Fruit fly (Drosophila melanogaster) whole organism, embryonic: Measurements from ENCODE around the gene dsx-c73A.
A peak's percentile ranks its signal among the peaks of the same experiment; 100 is the strongest.

ENCODE experiments used
- Asciz ChIP-seq: fragments of 200-800 bp; sonication (Bioruptor generic); optimal IDR thresholded peaks from 2 replicates; lab custom pipeline; 2017; ENCODE audit warnings: missing biosample characterization, mild to moderate bottlenecking, missing genetic modification characterization, missing genetic modification reagents
- BtbVII ChIP-seq: fragments of 200-800 bp; sonication (Bioruptor generic); optimal IDR thresholded peaks from 3 replicates; lab custom pipeline; 2017; ENCODE audit warnings: missing biosample characterization, mild to moderate bottlenecking, missing genetic modification characterization
- CG10431 ChIP-seq: fragments of 200-800 bp; sonication (Bioruptor generic); optimal IDR thresholded peaks from 3 replicates; lab custom pipeline; 2018; ENCODE audit warnings: missing biosample characterization, mild to moderate bottlenecking, missing genetic modification characterization
- CG10979 ChIP-seq: fragments of 200-800 bp; sonication (Bioruptor generic); optimal IDR thresholded peaks from 2 replicates; lab custom pipeline; 2018; ENCODE audit warnings: missing biosample characterization, mild to moderate bottlenecking, missing genetic modification characterization, moderate library complexity
- CG11560 ChIP-seq: fragments of 200-800 bp; sonication (Bioruptor generic); IDR thresholded peaks from 3 replicates; pipeline ENCODE4 v1.3.6; 2022; ENCODE audit warnings: missing biosample characterization, missing genetic modification characterization
- CG12219 ChIP-seq: fragments of 200-800 bp; sonication (Bioruptor generic); optimal IDR thresholded peaks from 3 replicates; lab custom pipeline; 2018; ENCODE audit warnings: missing biosample characterization, mild to moderate bottlenecking, missing genetic modification characterization
- CG13775 ChIP-seq: fragments of 200-800 bp; sonication (Bioruptor generic); optimal IDR thresholded peaks from 3 replicates; lab custom pipeline; 2017; ENCODE audit warnings: missing biosample characterization, mild to moderate bottlenecking, missing genetic modification characterization
- CG15011 ChIP-seq: fragments of 200-800 bp; sonication (Bioruptor generic); optimal IDR thresholded peaks from 3 replicates; lab custom pipeline; 2018; ENCODE audit warnings: missing biosample characterization, mild to moderate bottlenecking, missing genetic modification characterization
- CG16815 ChIP-seq: fragments of 200-800 bp; sonication (Bioruptor generic); optimal IDR thresholded peaks from 3 replicates; lab custom pipeline; 2017; ENCODE audit warnings: missing biosample characterization, mild to moderate bottlenecking, missing genetic modification characterization
- CG2116 ChIP-seq: fragments of 200-800 bp; sonication (Bioruptor generic); optimal IDR thresholded peaks from 3 replicates; lab custom pipeline; 2018; ENCODE audit warnings: missing biosample characterization, mild to moderate bottlenecking, missing genetic modification characterization
- CG2129 ChIP-seq: fragments of 200-800 bp; sonication (Bioruptor generic); IDR thresholded peaks from 2 replicates; pipeline ENCODE4 v1.3.6; 2022; ENCODE audit warnings: missing biosample characterization, missing genetic modification characterization; ENCODE audit not compliant: partially characterized antibody
- CG2712 ChIP-seq: fragments of 200-800 bp; optimal IDR thresholded peaks from 3 replicates; lab custom pipeline; 2019; ENCODE audit warnings: missing biosample characterization, mild to moderate bottlenecking, missing genetic modification characterization, moderate library complexity
- CG32767 ChIP-seq: fragments of 200-800 bp; sonication (Bioruptor generic); IDR thresholded peaks from 2 replicates; pipeline ENCODE4 v1.3.6; 2022; ENCODE audit warnings: missing biosample characterization, missing genetic modification characterization
- CG3995 ChIP-seq: fragments of 200-800 bp; sonication (Bioruptor generic); optimal IDR thresholded peaks from 3 replicates; lab custom pipeline; 2016; ENCODE audit warnings: missing biosample characterization, missing genetic modification characterization
- CG6765 ChIP-seq: fragments of 200-800 bp; sonication (Bioruptor generic); optimal IDR thresholded peaks from 3 replicates; lab custom pipeline; 2017; ENCODE audit warnings: missing biosample characterization, mild to moderate bottlenecking, missing genetic modification characterization
- CG7786 ChIP-seq: fragments of 200-800 bp; sonication (Bioruptor generic); optimal IDR thresholded peaks from 2 replicates; lab custom pipeline; 2016; ENCODE audit warnings: missing biosample characterization, missing genetic modification characterization
- CG9797 ChIP-seq: fragments of 200-800 bp; sonication (Bioruptor generic); optimal IDR thresholded peaks from 3 replicates; lab custom pipeline; 2018; ENCODE audit warnings: missing biosample characterization, mild to moderate bottlenecking, missing genetic modification characterization
- Dfd ChIP-seq, 2 experiments: fragments of >200 bp; optimal IDR thresholded peaks; 2 replicates each; lab custom pipeline; 2017; ENCODE audit warnings: missing biosample characterization in 2 of 2, missing genetic modification characterization in 2 of 2
- Dp ChIP-seq: fragments of 200-800 bp; sonication (Bioruptor generic); optimal IDR thresholded peaks from 2 replicates; lab custom pipeline; 2018; ENCODE audit warnings: missing biosample characterization, mild to moderate bottlenecking, missing genetic modification characterization, moderate library complexity
- Drgx ChIP-seq: fragments of 200-800 bp; sonication (Bioruptor generic); IDR thresholded peaks from 2 replicates; pipeline ENCODE4 v1.3.6; 2022; ENCODE audit warnings: missing biosample characterization, missing genetic modification characterization
- H15 ChIP-seq: fragments of 200-800 bp; sonication (Bioruptor generic); IDR thresholded peaks from 3 replicates; pipeline ENCODE4 v1.3.6; 2022; ENCODE audit warnings: missing biosample characterization, missing genetic modification characterization
- Jarid2 ChIP-seq: fragments of 200-800 bp; sonication (Bioruptor generic); optimal IDR thresholded peaks from 3 replicates; lab custom pipeline; 2017; ENCODE audit warnings: mild to moderate bottlenecking, missing biosample characterization, missing genetic modification reagents, missing genetic modification characterization
- MTF-1 ChIP-seq: fragments of 200-800 bp; sonication (Bioruptor generic); optimal IDR thresholded peaks from 2 replicates; lab custom pipeline; 2018; ENCODE audit warnings: missing biosample characterization, mild to moderate bottlenecking, missing genetic modification characterization, borderline replicate concordance
- Nf-YB ChIP-seq: fragments of 200-800 bp; sonication (Bioruptor generic); optimal IDR thresholded peaks from 3 replicates; lab custom pipeline; 2019; ENCODE audit warnings: missing biosample characterization, mild to moderate bottlenecking, missing genetic modification characterization, moderate library complexity
- Ravus ChIP-seq: fragments of 200-800 bp; sonication (Bioruptor generic); IDR thresholded peaks from 2 replicates; pipeline ENCODE4 v1.3.6; 2022; ENCODE audit warnings: missing biosample characterization, missing genetic modification characterization
- amos ChIP-seq: fragments of 200-800 bp; sonication (Bioruptor generic); IDR thresholded peaks from 2 replicates; pipeline ENCODE4 v1.3.6; 2022; ENCODE audit warnings: missing biosample characterization, missing genetic modification characterization; ENCODE audit not compliant: partially characterized antibody
- aop ChIP-seq: fragments of 200-800 bp; sonication (Bioruptor generic); IDR thresholded peaks from 2 replicates; pipeline ENCODE4 v1.3.6; 2022; ENCODE audit warnings: missing biosample characterization, missing genetic modification characterization
- bowl ChIP-seq: fragments of 200-800 bp; sonication (Bioruptor generic); IDR thresholded peaks from 2 replicates; pipeline ENCODE4 v1.3.6; 2022; ENCODE audit warnings: missing biosample characterization, missing genetic modification characterization
- cato ChIP-seq: fragments of 200-800 bp; sonication (Bioruptor generic); optimal IDR thresholded peaks from 2 replicates; lab custom pipeline; 2016; ENCODE audit warnings: missing biosample characterization, missing genetic modification characterization, borderline replicate concordance
- chm ChIP-seq: fragments of 200-800 bp; sonication (Bioruptor generic); IDR thresholded peaks from 2 replicates; pipeline ENCODE4 v1.3.6; 2022; ENCODE audit warnings: missing biosample characterization, missing genetic modification characterization
- chn ChIP-seq: fragments of 200-800 bp; sonication (Bioruptor generic); optimal IDR thresholded peaks from 2 replicates; lab custom pipeline; 2016; ENCODE audit warnings: missing biosample characterization, missing genetic modification characterization
- exex ChIP-seq: fragments of 200-800 bp; sonication (Bioruptor generic); optimal IDR thresholded peaks from 4 replicates; lab custom pipeline; 2018; ENCODE audit warnings: missing biosample characterization, mild to moderate bottlenecking, missing genetic modification characterization, moderate library complexity
- gcm2 ChIP-seq: fragments of 200-800 bp; sonication (Bioruptor generic); optimal IDR thresholded peaks from 2 replicates; lab custom pipeline; 2016; ENCODE audit warnings: missing biosample characterization, missing genetic modification characterization
- gem ChIP-seq: fragments of 200-800 bp; sonication (Bioruptor generic); optimal IDR thresholded peaks from 2 replicates; lab custom pipeline; 2019; ENCODE audit warnings: missing biosample characterization, mild to moderate bottlenecking, missing genetic modification characterization, moderate library complexity
- gsb-n ChIP-seq: fragments of 200-800 bp; sonication (Bioruptor generic); optimal IDR thresholded peaks from 3 replicates; lab custom pipeline; 2018; ENCODE audit warnings: missing biosample characterization, mild to moderate bottlenecking, missing genetic modification characterization
- hth ChIP-seq: fragments of >200 bp; optimal IDR thresholded peaks from 2 replicates; lab custom pipeline; 2017; ENCODE audit warnings: inconsistent platforms
- jumu ChIP-seq: fragments of 200-800 bp; sonication (Bioruptor generic); optimal IDR thresholded peaks from 3 replicates; lab custom pipeline; 2016; ENCODE audit warnings: missing biosample characterization, missing genetic modification characterization
- kni ChIP-seq: fragments of 200-800 bp; sonication (Bioruptor generic); optimal IDR thresholded peaks from 3 replicates; lab custom pipeline; 2017; ENCODE audit warnings: mild to moderate bottlenecking, missing biosample characterization, missing genetic modification reagents, missing genetic modification characterization
- lilli ChIP-seq: fragments of 200-800 bp; sonication (Bioruptor generic); optimal IDR thresholded peaks from 3 replicates; lab custom pipeline; 2016; ENCODE audit warnings: missing biosample characterization, missing genetic modification characterization
- nom ChIP-seq: fragments of 200-800 bp; sonication (Bioruptor generic); optimal IDR thresholded peaks from 2 replicates; lab custom pipeline; 2017; ENCODE audit warnings: missing biosample characterization, missing genetic modification characterization, mild to moderate bottlenecking, moderate library complexity, missing genetic modification reagents
- onecut ChIP-seq: fragments of 200-800 bp; sonication (Bioruptor generic); IDR thresholded peaks from 2 replicates; pipeline ENCODE4 v1.3.6; 2022; ENCODE audit warnings: missing biosample characterization, missing genetic modification characterization
- pb ChIP-seq: fragments of 200-800 bp; sonication (Bioruptor generic); optimal IDR thresholded peaks from 3 replicates; lab custom pipeline; 2016; ENCODE audit warnings: missing biosample characterization, missing genetic modification characterization
- pros ChIP-seq: fragments of 200-800 bp; sonication (Bioruptor generic); optimal IDR thresholded peaks from 3 replicates; lab custom pipeline; 2019; ENCODE audit warnings: missing biosample characterization, mild to moderate bottlenecking, missing genetic modification characterization, moderate library complexity
- ro ChIP-seq: fragments of 200-800 bp; sonication (Bioruptor generic); IDR thresholded peaks from 2 replicates; pipeline ENCODE4 v1.3.6; 2022; ENCODE audit warnings: missing biosample characterization, missing genetic modification characterization
- run ChIP-seq: fragments of 200-800 bp; sonication (Bioruptor generic); optimal IDR thresholded peaks from 3 replicates; lab custom pipeline; 2018; ENCODE audit warnings: missing biosample characterization, mild to moderate bottlenecking, missing genetic modification characterization
- schlank ChIP-seq: fragments of 200-800 bp; sonication (Bioruptor generic); optimal IDR thresholded peaks from 2 replicates; lab custom pipeline; 2018; ENCODE audit warnings: missing biosample characterization, mild to moderate bottlenecking, missing genetic modification characterization
- sd ChIP-seq: fragments of 200-800 bp; sonication (Bioruptor generic); optimal IDR thresholded peaks from 3 replicates; lab custom pipeline; 2018; ENCODE audit warnings: missing biosample characterization, mild to moderate bottlenecking, missing genetic modification characterization, moderate library complexity
- slp2 ChIP-seq: fragments of 200-800 bp; sonication (Bioruptor generic); optimal IDR thresholded peaks from 2 replicates; lab custom pipeline; 2016; ENCODE audit warnings: missing biosample characterization, missing genetic modification characterization
- tin ChIP-seq: fragments of 200-800 bp; sonication (Bioruptor generic); optimal IDR thresholded peaks from 3 replicates; lab custom pipeline; 2016; ENCODE audit warnings: missing biosample characterization, missing genetic modification characterization
- unc-4 ChIP-seq: fragments of 200-800 bp; sonication (Bioruptor generic); IDR thresholded peaks from 2 replicates; pipeline ENCODE4 v1.3.6; 2022; ENCODE audit warnings: missing biosample characterization, missing genetic modification characterization; ENCODE audit not compliant: partially characterized antibody
- zf30C ChIP-seq: fragments of 200-800 bp; sonication (Bioruptor generic); optimal IDR thresholded peaks from 3 replicates; lab custom pipeline; 2018; ENCODE audit warnings: missing biosample characterization, mild to moderate bottlenecking, missing genetic modification characterization

dsx-c73A gene

dm6 chr3L:16384145-16384705, 67.5 kb downstream of the dsx-c73A start (continued):
- TF ChIP-seq CG13775 (no peak), cato (GFP tag; lab: Kevin White, UChicago) (no peak), lilli (no peak), hth (lab: Kevin White, UChicago) (no peak), nom (GFP tag; lab: Kevin White, UChicago) (peak; percentile 49), CG9797 (no peak), CG15011 (GFP tag; lab: Kevin White, UChicago) (no peak), CG7786 (GFP tag; lab: Kevin White, UChicago) (no peak), CG32767 (GFP tag; lab: Robert Waterston, UW) (no peak), unc-4 (GFP tag; lab: Robert Waterston, UW) (no peak), ro (0 out of 2 replicates have a peak, but pooled peaks have one; percentile 11), MTF-1 (no peak), CG10431 (GFP tag; lab: Kevin White, UChicago) (no peak), exex (tag; lab: Kevin White, UChicago) (peak; percentile 61), CG2129 (GFP tag; lab: Robert Waterston, UW) (no peak), Dp (GFP tag; lab: Kevin White, UChicago) (no peak), pb (GFP tag; lab: Kevin White, UChicago) (no peak), amos (GFP tag; lab: Robert Waterston, UW) (no peak), slp2 (GFP tag; lab: Kevin White, UChicago) (no peak), Asciz (GFP tag; lab: Kevin White, UChicago) (no peak), CG11560 (tag; lab: Robert Waterston, UW) (0 out of 3 replicates have a peak, but pooled peaks have one; percentile 25), gsb-n (tag; lab: Kevin White, UChicago) (no peak), tin (GFP tag; lab: Kevin White, UChicago) (no peak), CG16815 (GFP tag; lab: Kevin White, UChicago) (no peak), BtbVII (no peak), aop (GFP tag; lab: Robert Waterston, UW) (no peak), CG3995 (no peak), gem (no peak), H15 (no peak), Jarid2 (GFP tag; lab: Kevin White, UChicago) (no peak), jumu (GFP tag; lab: Kevin White, UChicago) (no peak), gcm2 (no peak), schlank (tag; lab: Kevin White, UChicago) (no peak), kni (GFP tag; lab: Kevin White, UChicago) (no peak), onecut (GFP tag; lab: Robert Waterston, UW) (no peak), Ravus (no peak), pros (no peak), sd (no peak), Dfd (GFP tag; optimal IDR thresholded peaks at IDR 0.05; lab: Kevin White, UChicago) (no peak), run (tag; lab: Kevin White, UChicago) (no peak), CG12219 (GFP tag; lab: Kevin White, UChicago) (no peak), CG2712 (tag; lab: Kevin White, UChicago) (no peak), Nf-YB (GFP tag; lab: Kevin White, UChicago) (no peak), chn (GFP tag; lab: Kevin White, UChicago) (no peak), CG6765 (GFP tag; lab: Kevin White, UChicago) (no peak), Drgx (GFP tag; lab: Robert Waterston, UW) (peak; percentile 44; the same call in 1 of the 2 replicates), CG10979 (no peak), zf30C (GFP tag; lab: Kevin White, UChicago) (no peak), CG2116 (GFP tag; lab: Kevin White, UChicago) (no peak), chm (GFP tag; lab: Robert Waterston, UW) (no peak), bowl (GFP tag; lab: Robert Waterston, UW) (no peak)
